Worm (Caenorhabditis elegans) whole organism, mixed stage, embryonic: Measurements from ENCODE around the gene grd-7.

Experiments
- ces-1 ChIP-seq: fragments of 150-350 bp; optimal IDR thresholded peaks from 2 replicates; lab custom pipeline; 2014; ENCODE audit warnings: missing biosample characterization, missing genetic modification reagents, missing genetic modification characterization
- elt-3 ChIP-seq: fragments of 150-350 bp; optimal IDR thresholded peaks from 2 replicates; lab custom pipeline; 2014; ENCODE audit warnings: missing biosample characterization, missing genetic modification characterization
- lin-13 ChIP-seq: fragments of 150-350 bp; optimal IDR thresholded peaks from 2 replicates; lab custom pipeline; 2014; ENCODE audit warnings: missing biosample characterization, missing genetic modification characterization
- lsy-2 ChIP-seq: fragments of 150-350 bp; optimal IDR thresholded peaks from 2 replicates; lab custom pipeline; 2014; ENCODE audit warnings: missing biosample characterization, missing genetic modification characterization
- mep-1 ChIP-seq: fragments of 150-350 bp; optimal IDR thresholded peaks from 2 replicates; lab custom pipeline; 2017; ENCODE audit warnings: missing biosample characterization, missing genetic modification reagents, missing genetic modification characterization, inconsistent platforms
- nhr-237 ChIP-seq: fragments of 150-350 bp; optimal IDR thresholded peaks from 2 replicates; lab custom pipeline; 2014; ENCODE audit warnings: missing biosample characterization, missing genetic modification characterization
- nhr-28 ChIP-seq: fragments of 150-350 bp; optimal IDR thresholded peaks from 2 replicates; lab custom pipeline; 2014; ENCODE audit warnings: missing biosample characterization, missing genetic modification characterization
- nhr-76 ChIP-seq: sonication (generic microtip); optimal IDR thresholded peaks from 2 replicates; lab custom pipeline; 2017; ENCODE audit warnings: missing biosample characterization, missing genetic modification characterization
- pha-4 ChIP-seq: fragments of 150-350 bp; optimal IDR thresholded peaks from 2 replicates; lab custom pipeline; 2018; ENCODE audit warnings: missing biosample characterization, missing genetic modification reagents, missing genetic modification characterization
- snpc-4 ChIP-seq: fragments of 150-350 bp; optimal IDR thresholded peaks from 2 replicates; lab custom pipeline; 2014; ENCODE audit warnings: missing biosample characterization, missing genetic modification characterization
- unc-62 ChIP-seq: fragments of 150-350 bp; optimal IDR thresholded peaks from 2 replicates; lab custom pipeline; 2014; ENCODE audit warnings: missing biosample characterization, missing genetic modification reagents, missing genetic modification characterization

ce11 chrX:7303115-7303514 lies 33.8 kb upstream of the grd-7 start:
- TF ChIP-seq elt-3 (tag; lab: Kevin White, UChicago) (no peak), lin-13 (tag; lab: Kevin White, UChicago) (no peak), nhr-237 (tag; lab: Kevin White, UChicago) (no peak), unc-62 (GFP tag; lab: Kevin White, UChicago) (no peak), lsy-2 (tag; lab: Kevin White, UChicago) (no peak), ces-1 (GFP tag; lab: Kevin White, UChicago) (no peak), pha-4 (no peak), nhr-28 (tag; lab: Kevin White, UChicago) (no peak), nhr-76 (tag; lab: Kevin White, UChicago) (no peak), mep-1 (no peak), snpc-4 (tag; lab: Kevin White, UChicago) (no peak)
